Fruit fly (Drosophila melanogaster) whole organism, embryonic: ENCODE results near the gene Atat.

Experiments
- Ada2b ChIP-seq: fragments of 200-800 bp; sonication (Bioruptor generic); IDR thresholded peaks from 2 replicates; pipeline ENCODE4 v1.3.6; 2022; ENCODE audit warnings: missing biosample characterization, missing genetic modification characterization
- Bgb ChIP-seq: fragments of 200-800 bp; sonication (Bioruptor generic); IDR thresholded peaks from 2 replicates; pipeline ENCODE4 v1.3.6; 2022; ENCODE audit warnings: missing biosample characterization, missing genetic modification characterization; ENCODE audit not compliant: partially characterized antibody
- CG10267 ChIP-seq: fragments of 200-800 bp; sonication (Bioruptor generic); optimal IDR thresholded peaks from 2 replicates; lab custom pipeline; 2018; ENCODE audit warnings: missing biosample characterization, mild to moderate bottlenecking, missing genetic modification characterization, moderate library complexity
- CG10979 ChIP-seq: fragments of 200-800 bp; sonication (Bioruptor generic); optimal IDR thresholded peaks from 2 replicates; lab custom pipeline; 2018; ENCODE audit warnings: missing biosample characterization, mild to moderate bottlenecking, missing genetic modification characterization, moderate library complexity
- CG12071 ChIP-seq: fragments of 200-800 bp; sonication (Bioruptor generic); optimal IDR thresholded peaks from 3 replicates; lab custom pipeline; 2018; ENCODE audit warnings: missing biosample characterization, mild to moderate bottlenecking, missing genetic modification characterization
- CG12219 ChIP-seq: fragments of 200-800 bp; sonication (Bioruptor generic); optimal IDR thresholded peaks from 3 replicates; lab custom pipeline; 2018; ENCODE audit warnings: missing biosample characterization, mild to moderate bottlenecking, missing genetic modification characterization
- CG1233 ChIP-seq: fragments of 200-800 bp; sonication (Bioruptor generic); optimal IDR thresholded peaks from 4 replicates; lab custom pipeline; 2018; ENCODE audit warnings: missing biosample characterization, mild to moderate bottlenecking, missing genetic modification characterization
- CG13123 ChIP-seq: fragments of 200-800 bp; sonication (Bioruptor generic); optimal IDR thresholded peaks from 2 replicates; lab custom pipeline; 2016; ENCODE audit warnings: missing biosample characterization, missing genetic modification characterization
- CG13424 ChIP-seq: fragments of 200-800 bp; sonication (Bioruptor generic); optimal IDR thresholded peaks from 2 replicates; lab custom pipeline; 2019; ENCODE audit warnings: missing biosample characterization, mild to moderate bottlenecking, missing genetic modification characterization, moderate library complexity
- CG15073 ChIP-seq: fragments of 200-800 bp; sonication (Bioruptor generic); optimal IDR thresholded peaks from 2 replicates; lab custom pipeline; 2016; ENCODE audit warnings: missing biosample characterization, missing genetic modification characterization
- CG17568 ChIP-seq: fragments of 200-800 bp; sonication (Bioruptor generic); optimal IDR thresholded peaks from 2 replicates; lab custom pipeline; 2018; ENCODE audit warnings: missing biosample characterization, mild to moderate bottlenecking, missing genetic modification characterization, moderate library complexity
- CG17802 ChIP-seq: fragments of 200-800 bp; sonication (Bioruptor generic); optimal IDR thresholded peaks from 2 replicates; lab custom pipeline; 2018; ENCODE audit warnings: missing biosample characterization, mild to moderate bottlenecking, missing genetic modification characterization, moderate library complexity
- CG18011 ChIP-seq: fragments of 200-800 bp; sonication (Bioruptor generic); optimal IDR thresholded peaks from 2 replicates; lab custom pipeline; 2017; ENCODE audit warnings: missing biosample characterization, missing genetic modification characterization, mild to moderate bottlenecking, moderate library complexity, missing genotype
- CG3847 ChIP-seq: fragments of 200-800 bp; sonication (Bioruptor generic); IDR thresholded peaks from 2 replicates; pipeline ENCODE4 v1.3.6; 2022; ENCODE audit warnings: missing biosample characterization, missing genetic modification characterization
- CG4328 ChIP-seq: fragments of 200-800 bp; sonication (Bioruptor generic); optimal IDR thresholded peaks from 3 replicates; lab custom pipeline; 2017; ENCODE audit warnings: missing biosample characterization, missing genetic modification reagents, missing genetic modification characterization
- CG4820 ChIP-seq: fragments of 200-800 bp; sonication (Bioruptor generic); optimal IDR thresholded peaks from 3 replicates; lab custom pipeline; 2016; ENCODE audit warnings: missing biosample characterization, missing genetic modification characterization
- CG5953 ChIP-seq: fragments of 200-800 bp; sonication (Bioruptor generic); IDR thresholded peaks from 2 replicates; pipeline ENCODE4 v1.3.6; 2022; ENCODE audit warnings: missing biosample characterization, missing genetic modification characterization
- CG6254 ChIP-seq: fragments of 200-800 bp; sonication (Bioruptor generic); optimal IDR thresholded peaks from 3 replicates; lab custom pipeline; 2017; ENCODE audit warnings: mild to moderate bottlenecking, missing biosample characterization, missing genetic modification reagents, missing genetic modification characterization
- CG8281 ChIP-seq: fragments of 200-800 bp; sonication (Bioruptor generic); optimal IDR thresholded peaks from 2 replicates; lab custom pipeline; 2018; ENCODE audit warnings: missing biosample characterization, mild to moderate bottlenecking, missing genetic modification characterization, moderate library complexity
- CG8359 ChIP-seq: fragments of 200-800 bp; sonication (Bioruptor generic); optimal IDR thresholded peaks from 2 replicates; lab custom pipeline; 2017; ENCODE audit warnings: missing biosample characterization, mild to moderate bottlenecking, missing genetic modification characterization, borderline replicate concordance
- CG8388 ChIP-seq: fragments of 200-800 bp; sonication (Bioruptor generic); optimal IDR thresholded peaks from 2 replicates; lab custom pipeline; 2019; ENCODE audit warnings: missing biosample characterization, mild to moderate bottlenecking, missing genetic modification characterization, moderate library complexity
- CG9437 ChIP-seq: fragments of 200-800 bp; sonication (Bioruptor generic); optimal IDR thresholded peaks from 2 replicates; lab custom pipeline; 2018; ENCODE audit warnings: missing biosample characterization, mild to moderate bottlenecking, missing genetic modification characterization
- CG9609 ChIP-seq: fragments of 200-800 bp; sonication (Bioruptor generic); optimal IDR thresholded peaks from 3 replicates; lab custom pipeline; 2016; ENCODE audit warnings: missing biosample characterization, missing genetic modification characterization
- Camta ChIP-seq: fragments of 200-800 bp; sonication (Bioruptor generic); optimal IDR thresholded peaks from 2 replicates; lab custom pipeline; 2016; ENCODE audit warnings: missing biosample characterization, missing genetic modification characterization
- CrebB ChIP-seq: fragments of 200-800 bp; sonication (Bioruptor generic); optimal IDR thresholded peaks from 3 replicates; lab custom pipeline; 2018; ENCODE audit warnings: missing biosample characterization, mild to moderate bottlenecking, missing genetic modification characterization
- D19A ChIP-seq: fragments of 200-800 bp; optimal IDR thresholded peaks from 3 replicates; lab custom pipeline; 2019; ENCODE audit warnings: missing biosample characterization, mild to moderate bottlenecking, missing genetic modification characterization, moderate library complexity
- E2f2 ChIP-seq: fragments of 200-800 bp; sonication (Bioruptor generic); IDR thresholded peaks from 2 replicates; pipeline ENCODE4 v1.3.6; 2022; ENCODE audit warnings: missing biosample characterization, missing genetic modification characterization
- Hmx ChIP-seq: fragments of 200-800 bp; sonication (Bioruptor generic); optimal IDR thresholded peaks from 2 replicates; lab custom pipeline; 2016; ENCODE audit warnings: missing biosample characterization, missing genetic modification characterization
- MESR4 ChIP-seq: fragments of 200-800 bp; sonication (Bioruptor generic); optimal IDR thresholded peaks from 2 replicates; lab custom pipeline; 2018; ENCODE audit warnings: missing biosample characterization, mild to moderate bottlenecking, missing genetic modification characterization, moderate library complexity
- Nf-YB ChIP-seq: fragments of 200-800 bp; sonication (Bioruptor generic); optimal IDR thresholded peaks from 3 replicates; lab custom pipeline; 2019; ENCODE audit warnings: missing biosample characterization, mild to moderate bottlenecking, missing genetic modification characterization, moderate library complexity
- bsh ChIP-seq, 2 experiments: fragments of 200-800 bp; sonication (Bioruptor generic); optimal IDR thresholded peaks; 2 replicates each; lab custom pipeline; 2017 to 2018; ENCODE audit warnings: mild to moderate bottlenecking in 2 of 2, missing biosample characterization in 2 of 2, missing genetic modification characterization in 2 of 2, moderate library complexity in 1 of 2
- gcm ChIP-seq: fragments of 200-800 bp; sonication (Bioruptor generic); optimal IDR thresholded peaks from 2 replicates; lab custom pipeline; 2019; ENCODE audit warnings: missing biosample characterization, mild to moderate bottlenecking, missing genetic modification characterization, moderate library complexity
- hkb ChIP-seq, 2 experiments: fragments of 200-800 bp in 1 of 2; fragments of >200 bp in 1 of 2; sonication (Bioruptor generic) in 1 of 2; IDR thresholded peaks in 1 of 2; optimal IDR thresholded peaks in 1 of 2; 2 replicates each; pipeline versions ENCODE4 v1.3.6 to Lab custom; 2017 to 2022; ENCODE audit warnings: missing biosample characterization in 1 of 2, missing genetic modification characterization in 1 of 2
- ind ChIP-seq: fragments of 200-800 bp; sonication (Bioruptor generic); optimal IDR thresholded peaks from 3 replicates; lab custom pipeline; 2016; ENCODE audit warnings: missing biosample characterization, missing genetic modification characterization
- jing ChIP-seq: fragments of 200-800 bp; sonication (Bioruptor generic); optimal IDR thresholded peaks from 2 replicates; lab custom pipeline; 2018; ENCODE audit warnings: missing biosample characterization, mild to moderate bottlenecking, missing genetic modification characterization
- klu ChIP-seq: fragments of 200-800 bp; sonication (Bioruptor generic); IDR thresholded peaks from 2 replicates; pipeline ENCODE4 v1.3.6; 2022; ENCODE audit warnings: missing biosample characterization, missing genetic modification characterization
- nerfin-1 ChIP-seq: fragments of 200-800 bp; sonication (Bioruptor generic); optimal IDR thresholded peaks from 3 replicates; lab custom pipeline; 2019; ENCODE audit warnings: missing biosample characterization, mild to moderate bottlenecking, missing genetic modification characterization, moderate library complexity
- nerfin-2 ChIP-seq: fragments of 200-800 bp; sonication (Bioruptor generic); IDR thresholded peaks from 2 replicates; pipeline ENCODE4 v1.3.6; 2022; ENCODE audit warnings: missing biosample characterization, missing genetic modification characterization; ENCODE audit not compliant: partially characterized antibody
- nmo ChIP-seq: fragments of 200-800 bp; sonication (Bioruptor generic); optimal IDR thresholded peaks from 2 replicates; lab custom pipeline; 2018; ENCODE audit warnings: missing biosample characterization, mild to moderate bottlenecking, missing genetic modification characterization, moderate library complexity
- otp ChIP-seq: fragments of 200-800 bp; sonication (Bioruptor generic); IDR thresholded peaks from 3 replicates; pipeline ENCODE4, ENCODE4 v1.3.6; 2022; ENCODE audit warnings: missing biosample characterization, missing genetic modification characterization
- p53 ChIP-seq: fragments of 200-800 bp; sonication (Bioruptor generic); optimal IDR thresholded peaks from 2 replicates; lab custom pipeline; 2016; ENCODE audit warnings: missing biosample characterization, missing genetic modification characterization
- sc ChIP-seq, 3 experiments: fragments of >200 bp in 2 of 3; fragments of 200-800 bp in 1 of 3; sonication (Bioruptor generic) in 1 of 3; optimal IDR thresholded peaks; 2 replicates in 2 of 3; 3 replicates in 1 of 3; lab custom pipeline; 2017; ENCODE audit warnings: mild to moderate bottlenecking in 1 of 3, missing biosample characterization in 1 of 3, missing genetic modification characterization in 1 of 3, missing genetic modification reagents in 1 of 3
- seq ChIP-seq: fragments of 200-800 bp; sonication (Bioruptor generic); IDR thresholded peaks from 2 replicates; pipeline ENCODE4 v1.3.6; 2022; ENCODE audit warnings: missing biosample characterization, missing genetic modification characterization
- slou ChIP-seq: fragments of 200-800 bp; sonication (Bioruptor generic); optimal IDR thresholded peaks from 3 replicates; lab custom pipeline; 2016; ENCODE audit warnings: missing biosample characterization, missing genetic modification characterization
- slp2 ChIP-seq: fragments of 200-800 bp; sonication (Bioruptor generic); optimal IDR thresholded peaks from 2 replicates; lab custom pipeline; 2016; ENCODE audit warnings: missing biosample characterization, missing genetic modification characterization
- so ChIP-seq: fragments of 200-800 bp; sonication (Bioruptor generic); IDR thresholded peaks from 3 replicates; pipeline ENCODE4 v1.3.6; 2022; ENCODE audit warnings: missing biosample characterization, missing genetic modification characterization
- ssp ChIP-seq: fragments of 200-800 bp; sonication (Bioruptor generic); IDR thresholded peaks from 2 replicates; pipeline ENCODE4 v1.3.6; 2022; ENCODE audit warnings: missing biosample characterization, missing genetic modification characterization
- stwl ChIP-seq: fragments of 200-800 bp; sonication (Bioruptor generic); optimal IDR thresholded peaks from 3 replicates; lab custom pipeline; 2018; ENCODE audit warnings: missing biosample characterization, mild to moderate bottlenecking, missing genetic modification characterization, moderate library complexity
- twi ChIP-seq: fragments of 200-800 bp; optimal IDR thresholded peaks from 2 replicates; lab custom pipeline; 2019; ENCODE audit warnings: missing biosample characterization, mild to moderate bottlenecking, missing genetic modification characterization, moderate library complexity

Atat gene

DNA sequence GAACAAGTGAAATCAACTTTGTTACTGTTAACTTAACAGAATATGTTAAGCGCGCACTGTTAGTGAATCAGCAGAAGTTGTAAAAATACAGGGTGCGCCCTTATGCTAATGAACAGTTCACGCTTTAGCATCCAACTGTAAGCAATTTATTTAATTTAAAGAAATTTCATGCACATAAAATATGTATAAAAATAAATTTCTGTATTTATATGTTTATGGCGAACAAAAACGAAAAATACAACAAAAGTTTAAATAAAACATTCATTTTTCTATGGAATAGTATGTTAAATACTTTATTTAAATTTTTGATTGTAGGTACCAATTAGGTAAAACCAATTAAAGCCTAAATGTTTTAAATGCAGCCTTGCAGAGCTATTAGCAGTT, 2.0 kb downstream of the Atat start (continued):
- TF ChIP-seq klu (GFP tag; lab: Robert Waterston, UW) (no peak), nerfin-1 (tag; lab: Kevin White, UChicago) (peak; percentile 27), so (no peak), jing (GFP tag; lab: Kevin White, UChicago) (no peak), p53 (GFP tag; lab: Kevin White, UChicago) (no peak), nerfin-2 (no peak), seq (GFP tag; lab: Robert Waterston, UW) (peak; percentile 65), CG3847 (GFP tag; lab: Robert Waterston, UW) (0 out of 2 replicates have a peak, but pooled peaks have one; percentile 21), CG17568 (GFP tag; lab: Kevin White, UChicago) (peak; percentile 42), CG9437 (GFP tag; lab: Kevin White, UChicago) (peak; percentile 38), nmo (peak; percentile 1), CG18011 (GFP tag; lab: Kevin White, UChicago) (peak; percentile 15), CG8281 (tag; lab: Kevin White, UChicago) (no peak), CG10267 (peak; percentile 41), CG10979 (tag; lab: Kevin White, UChicago) (peak; percentile 21), stwl (tag; lab: Kevin White, UChicago) (peak; percentile 39), D19A (tag; lab: Kevin White, UChicago) (peak; percentile 51), CG4820 (GFP tag; lab: Kevin White, UChicago) (no peak), CG6254 (peak; percentile 1), Camta (GFP tag; lab: Kevin White, UChicago) (no peak), Nf-YB (no peak), CrebB (tag; lab: Kevin White, UChicago) (peak; percentile 21), CG8359 (no peak), CG12071 (GFP tag; lab: Kevin White, UChicago) (peak; percentile 5), twi (tag; lab: Kevin White, UChicago) (no peak), E2f2 (GFP tag; lab: Robert Waterston, UW) (peak; percentile 23; the same call in 1 of the 2 replicates), CG8388 (GFP tag; lab: Kevin White, UChicago) (peak; percentile 52), CG17802 (tag; lab: Kevin White, UChicago) (no peak), CG9609 (GFP tag; lab: Kevin White, UChicago) (no peak), slp2 (GFP tag; lab: Kevin White, UChicago) (no peak), CG5953 (GFP tag; lab: Robert Waterston, UW) (no peak), Ada2b (GFP tag; lab: Robert Waterston, UW) (peak; percentile 20; the same call in 1 of the 2 replicates), CG1233 (GFP tag; lab: Kevin White, UChicago) (no peak), ind (GFP tag; lab: Kevin White, UChicago) (peak; percentile 24), sc (optimal IDR thresholded peaks at IDR 0.05; lab: Kevin White, UChicago) (no peak), sc (GFP tag; optimal IDR thresholded peaks at IDR 0.05; lab: Kevin White, UChicago) (no peak), slou (GFP tag; lab: Kevin White, UChicago) (no peak), hkb (optimal IDR thresholded peaks at IDR 0.05; lab: Kevin White, UChicago) (no peak), hkb (GFP tag; IDR thresholded peaks at IDR 0.05; lab: Robert Waterston, UW) (peak; percentile 45), CG13123 (GFP tag; lab: Kevin White, UChicago) (no peak), CG12219 (GFP tag; lab: Kevin White, UChicago) (no peak), CG4328 (GFP tag; lab: Kevin White, UChicago) (no peak), otp (GFP tag; lab: Robert Waterston, UW) (no peak), bsh (GFP tag; optimal IDR thresholded peaks at IDR 0.05; lab: Kevin White, UChicago) (peak in 1 of 2 experiments; percentile 61), MESR4 (GFP tag; lab: Kevin White, UChicago) (no peak), gcm (peak; percentile 33), ssp (GFP tag; lab: Robert Waterston, UW) (no peak), Hmx (GFP tag; lab: Kevin White, UChicago) (peak; percentile 1), CG15073 (no peak), Bgb (GFP tag; lab: Robert Waterston, UW) (no peak), CG13424 (tag; lab: Kevin White, UChicago) (peak; percentile 65)
